Fruit fly (Drosophila melanogaster): ENCODE data around the gene CG44837.

CG44837 gene

dm6 chr3L:11878815-11879214, 59.9 kb downstream of the CG44837 start, which contains the start of gene Sprn:
Gene Sprn, plus strand, starts transcription at chr3L:11879115.
- no peak for TF ChIP-seq h (optimal IDR thresholded peaks at IDR 0.05)
- TF ChIP-seq ttk (optimal IDR thresholded peaks at IDR 0.05), result no peak
- no peak for TF ChIP-seq Myc (optimal IDR thresholded peaks at IDR 0.05)
- TF ChIP-seq psq (optimal IDR thresholded peaks at IDR 0.05), result no peak
- no peak for TF ChIP-seq Sin3A (optimal IDR thresholded peaks at IDR 0.05)
- no peak for TF ChIP-seq insv (optimal IDR thresholded peaks at IDR 0.05)

- TF ChIP-seq psq (optimal IDR thresholded peaks at IDR 0.05) (no peak), h (optimal IDR thresholded peaks at IDR 0.05) (no peak), ttk (optimal IDR thresholded peaks at IDR 0.05) (no peak), insv (optimal IDR thresholded peaks at IDR 0.05) (no peak), Sin3A (optimal IDR thresholded peaks at IDR 0.05) (no peak), Myc (optimal IDR thresholded peaks at IDR 0.05) (no peak)
These were observed 62.6 kb downstream of the CG44837 start for dm6 chr3L:11876036-11876435.

dm6 chr3L:11874758-11875157, 63.9 kb downstream of the CG44837 start:
- TF ChIP-seq Myc (optimal IDR thresholded peaks at IDR 0.05), result no peak
- no peak for TF ChIP-seq Sin3A (optimal IDR thresholded peaks at IDR 0.05)
- no peak for TF ChIP-seq psq (optimal IDR thresholded peaks at IDR 0.05)
- TF ChIP-seq h (optimal IDR thresholded peaks at IDR 0.05), result no peak
- no peak for TF ChIP-seq insv (optimal IDR thresholded peaks at IDR 0.05)

dm6 chr3L:11871205-11871604, 67.5 kb downstream of the CG44837 start, which contains the start of gene CG5906:
Gene CG5906, minus strand, starts transcription at chr3L:11871305.
- TF ChIP-seq h (optimal IDR thresholded peaks at IDR 0.05) (no peak), Sin3A (optimal IDR thresholded peaks at IDR 0.05) (no peak), Myc (optimal IDR thresholded peaks at IDR 0.05) (no peak), insv (optimal IDR thresholded peaks at IDR 0.05) (no peak), psq (optimal IDR thresholded peaks at IDR 0.05) (no peak), ttk (optimal IDR thresholded peaks at IDR 0.05) (no peak)

dm6 chr3L:11869328-11869727, 69.3 kb downstream of the CG44837 start:
- TF ChIP-seq insv (optimal IDR thresholded peaks at IDR 0.05) (no peak), Myc (optimal IDR thresholded peaks at IDR 0.05) (no peak), psq (optimal IDR thresholded peaks at IDR 0.05) (no peak), ttk (optimal IDR thresholded peaks at IDR 0.05) (no peak), h (optimal IDR thresholded peaks at IDR 0.05) (no peak), Sin3A (optimal IDR thresholded peaks at IDR 0.05) (no peak)

dm6 chr3L:11863587-11863986, 75.1 kb downstream of the CG44837 start:
- no peak for TF ChIP-seq psq (optimal IDR thresholded peaks at IDR 0.05)
- TF ChIP-seq Sin3A (optimal IDR thresholded peaks at IDR 0.05), result no peak
- no peak for TF ChIP-seq h (optimal IDR thresholded peaks at IDR 0.05)
- TF ChIP-seq ttk (optimal IDR thresholded peaks at IDR 0.05), result no peak
- TF ChIP-seq insv (optimal IDR thresholded peaks at IDR 0.05), result no peak
- no peak for TF ChIP-seq Myc (optimal IDR thresholded peaks at IDR 0.05)

- TF ChIP-seq psq (optimal IDR thresholded peaks at IDR 0.05), result no peak
- TF ChIP-seq ttk (optimal IDR thresholded peaks at IDR 0.05), result no peak
- TF ChIP-seq Myc (optimal IDR thresholded peaks at IDR 0.05), result no peak
- TF ChIP-seq h (optimal IDR thresholded peaks at IDR 0.05), result no peak
- no peak for TF ChIP-seq insv (optimal IDR thresholded peaks at IDR 0.05)
- no peak for TF ChIP-seq Sin3A (optimal IDR thresholded peaks at IDR 0.05)
These were observed 76.4 kb downstream of the CG44837 start for dm6 chr3L:11862266-11862665.

dm6 chr3L:11858745-11859144, 79.9 kb downstream of the CG44837 start:
- TF ChIP-seq psq (optimal IDR thresholded peaks at IDR 0.05), result no peak
- no peak for TF ChIP-seq ttk (optimal IDR thresholded peaks at IDR 0.05)

- TF ChIP-seq Sin3A (optimal IDR thresholded peaks at IDR 0.05) (no peak), Myc (optimal IDR thresholded peaks at IDR 0.05) (no peak), insv (optimal IDR thresholded peaks at IDR 0.05) (no peak), psq (optimal IDR thresholded peaks at IDR 0.05) (no peak), h (optimal IDR thresholded peaks at IDR 0.05) (no peak), ttk (optimal IDR thresholded peaks at IDR 0.05) (no peak)
These were observed 85.7 kb downstream of the CG44837 start for dm6 chr3L:11852924-11853323.

- no peak for TF ChIP-seq insv (optimal IDR thresholded peaks at IDR 0.05)
- no peak for TF ChIP-seq h (optimal IDR thresholded peaks at IDR 0.05)
- TF ChIP-seq Myc (optimal IDR thresholded peaks at IDR 0.05), result no peak
- TF ChIP-seq psq (optimal IDR thresholded peaks at IDR 0.05), result no peak
- no peak for TF ChIP-seq Sin3A (optimal IDR thresholded peaks at IDR 0.05)
- TF ChIP-seq ttk (optimal IDR thresholded peaks at IDR 0.05), result no peak
These were observed 91.0 kb downstream of the CG44837 start, which contains the start of gene CG12521 for dm6 chr3L:11847703-11848102. Gene CG12521, minus strand, starts transcription at chr3L:11847803.

- TF ChIP-seq Sin3A (optimal IDR thresholded peaks at IDR 0.05) (no peak), h (optimal IDR thresholded peaks at IDR 0.05) (no peak), psq (optimal IDR thresholded peaks at IDR 0.05) (no peak), Myc (optimal IDR thresholded peaks at IDR 0.05) (no peak), ttk (optimal IDR thresholded peaks at IDR 0.05) (no peak), insv (optimal IDR thresholded peaks at IDR 0.05) (no peak)
These were observed 102.0 kb downstream of the CG44837 start, which contains the start of gene CG43064 for dm6 chr3L:11836575-11837077. Gene CG43064, minus strand, starts transcription at chr3L:11836721.

- TF ChIP-seq Sin3A (optimal IDR thresholded peaks at IDR 0.05) (no peak), ttk (optimal IDR thresholded peaks at IDR 0.05) (no peak), insv (optimal IDR thresholded peaks at IDR 0.05) (no peak), psq (optimal IDR thresholded peaks at IDR 0.05) (no peak), h (optimal IDR thresholded peaks at IDR 0.05) (no peak), Myc (optimal IDR thresholded peaks at IDR 0.05) (no peak)
These were observed 105.4 kb downstream of the CG44837 start, which contains the start of gene CycA for dm6 chr3L:11833296-11833717. Gene CycA, minus strand, starts transcription at chr3L:11833578.

All from Kc167 (cell line).